Worm (Caenorhabditis elegans): Measurements from ENCODE around the gene kin-36.

The kin-36 gene

ce11 chrIV:4640941-4641340, 37.9 kb upstream of the kin-36 start:
- TF ChIP-seq nhr-25 (tag; optimal IDR thresholded peaks at IDR 0.05; ENCODE audit: borderline replicate concordance, insufficient read depth) (peak; percentile 56), nhr-28 (tag; optimal IDR thresholded peaks at IDR 0.05) (peak; percentile 63), hlh-11 (tag; optimal IDR thresholded peaks at IDR 0.05) (no peak)

ce11 chrIV:4643577-4643976, 35.2 kb upstream of the kin-36 start:
- no peak for TF ChIP-seq nhr-25 (tag; optimal IDR thresholded peaks at IDR 0.05; ENCODE audit: borderline replicate concordance, insufficient read depth)
- TF ChIP-seq tra-1 (GFP tag; IDR thresholded peaks at IDR 0.05): no peak
- no peak for TF ChIP-seq spr-1 (tag; optimal IDR thresholded peaks at IDR 0.05)
- no peak for TF ChIP-seq vab-7 (GFP tag; IDR thresholded peaks at IDR 0.05)
- no peak for TF ChIP-seq madf-5 (GFP tag; IDR thresholded peaks at IDR 0.05)
- no peak for TF ChIP-seq zip-11 (GFP tag; IDR thresholded peaks at IDR 0.05)
- no peak for TF ChIP-seq egl-27 (tag; optimal IDR thresholded peaks at IDR 0.05)
- no peak for TF ChIP-seq madf-9 (GFP tag; conservative IDR thresholded peaks at IDR 0.05)
- no peak for TF ChIP-seq ces-1 (GFP tag; optimal IDR thresholded peaks at IDR 0.05)
- no peak for TF ChIP-seq Y75B8A.6 (GFP tag; IDR thresholded peaks at IDR 0.05)

DNA sequence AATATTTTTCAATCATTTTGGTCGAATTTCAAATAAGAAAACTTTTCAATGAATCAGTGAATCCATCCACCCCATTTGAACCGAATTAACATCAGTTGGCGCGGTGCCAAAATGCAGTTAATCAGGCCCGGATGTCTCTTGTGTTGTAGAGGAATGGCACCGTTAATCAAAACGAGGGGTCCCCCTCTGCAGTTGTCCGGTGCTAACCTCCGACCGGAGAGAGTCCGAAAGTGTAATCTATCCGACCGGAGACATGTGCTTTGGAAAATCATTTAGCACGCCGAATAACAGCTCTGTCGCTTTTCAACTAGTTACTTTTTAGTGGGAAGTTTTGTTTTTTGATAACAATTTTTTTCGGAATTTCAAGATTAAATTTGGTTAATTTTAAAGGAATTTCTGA, 33.6 kb upstream of the kin-36 start:
- TF ChIP-seq madf-9 (GFP tag; conservative IDR thresholded peaks at IDR 0.05): no peak
- peak; percentile 41 for TF ChIP-seq aha-1 (tag)

- TF ChIP-seq daf-16 (GFP tag; optimal IDR thresholded peaks at IDR 0.05) (no peak), daf-16 (tag; optimal IDR thresholded peaks at IDR 0.05) (no peak), nhr-237 (tag; optimal IDR thresholded peaks at IDR 0.05) (no peak), T26A8.4 (GFP tag; IDR thresholded peaks at IDR 0.05) (no peak), vab-7 (GFP tag; IDR thresholded peaks at IDR 0.05) (no peak), attf-4 (tag; optimal IDR thresholded peaks at IDR 0.05) (no peak), zag-1 (tag; optimal IDR thresholded peaks at IDR 0.05) (no peak), zip-2 (tag; optimal IDR thresholded peaks at IDR 0.05) (no peak), madf-9 (GFP tag; conservative IDR thresholded peaks at IDR 0.05) (no peak), R02D3.7 (tag; optimal IDR thresholded peaks at IDR 0.05) (no peak), ZK546.5 (tag; optimal IDR thresholded peaks at IDR 0.05) (no peak), F49E8.2 (tag; optimal IDR thresholded peaks at IDR 0.05; ENCODE audit: borderline replicate concordance) (no peak), ceh-32 (tag; optimal IDR thresholded peaks at IDR 0.05; ENCODE audit: poor library complexity) (no peak), lin-13 (GFP tag; optimal IDR thresholded peaks at IDR 0.05) (no peak), fos-1 (tag; optimal IDR thresholded peaks at IDR 0.05) (no peak), rbr-2 (tag; optimal IDR thresholded peaks at IDR 0.05) (no peak), mxl-2 (GFP tag; conservative IDR thresholded peaks at IDR 0.05) (no peak), nhr-41 (GFP tag; IDR thresholded peaks at IDR 0.05) (no peak)
Measured at ce11 chrIV:4647385-4647784, 31.4 kb upstream of the kin-36 start, which contains the start of gene F29B9.8. Gene F29B9.8 (plus strand): TSS chrIV:4647685.

- TF ChIP-seq nhr-76 (tag; optimal IDR thresholded peaks at IDR 0.05) (no peak), unc-62 (GFP tag; optimal IDR thresholded peaks at IDR 0.05 in 1 of 2) (peak in 1 of 2 experiments; percentile 11), unc-62 (tag; optimal IDR thresholded peaks at IDR 0.05) (no peak)
Measured at ce11 chrIV:4649460-4649859, 29.4 kb upstream of the kin-36 start, which contains the start of gene F29B9.7. Gene F29B9.7 (plus strand): TSS chrIV:4649760.

DNA sequence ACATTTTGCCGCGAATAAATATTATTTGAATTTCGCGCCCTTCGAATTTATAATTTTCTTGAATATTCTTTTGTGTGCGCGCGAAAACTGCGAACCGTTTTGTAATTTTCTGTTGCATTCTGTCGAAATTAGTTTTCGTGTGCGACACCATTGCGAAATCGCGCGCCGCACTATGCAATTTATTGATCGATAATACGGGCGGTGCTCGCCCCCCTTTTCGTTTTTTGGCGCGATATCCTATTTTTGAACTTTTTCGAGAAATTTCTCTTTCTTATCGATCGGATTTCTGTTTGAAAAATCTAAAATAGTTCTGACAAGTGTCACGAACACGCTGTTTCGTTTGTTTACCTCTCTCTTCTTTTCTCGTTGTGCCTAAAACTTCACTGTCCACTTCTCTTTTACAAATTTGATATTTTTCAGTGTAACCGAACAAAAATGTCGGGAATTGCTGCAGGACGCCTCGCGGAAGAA, 28.2 kb upstream of the kin-36 start, which contains the start of gene ubc-9:
Gene ubc-9, plus strand, starts transcription at position 421 of the 471 bp plus-strand sequence.
- no peak for TF ChIP-seq daf-8 (GFP tag; IDR thresholded peaks at IDR 0.05)
- peak; percentile 80 for TF ChIP-seq hmg-1.1 (GFP tag; IDR thresholded peaks at IDR 0.05)
- no peak for TF ChIP-seq gei-8 (GFP tag; optimal IDR thresholded peaks at IDR 0.05)
- TF ChIP-seq tag-97 (GFP tag; IDR thresholded peaks at IDR 0.05): no peak
- no peak for TF ChIP-seq ceh-62 (tag; optimal IDR thresholded peaks at IDR 0.05)
- peak; percentile 90 for TF ChIP-seq mes-2 (tag; optimal IDR thresholded peaks at IDR 0.05; ENCODE audit: poor library complexity, severe bottlenecking)
- no peak for TF ChIP-seq F26F4.8 (GFP tag; conservative IDR thresholded peaks at IDR 0.05)
- TF ChIP-seq hlh-11 (tag; optimal IDR thresholded peaks at IDR 0.05): peak; percentile 74
- TF ChIP-seq T26A8.4 (GFP tag; IDR thresholded peaks at IDR 0.05): peak; percentile 61; the same call in 1 of the 2 replicates
- TF ChIP-seq mdl-1 (tag; optimal IDR thresholded peaks at IDR 0.05): no peak
- TF ChIP-seq duxl-1 (tag; optimal IDR thresholded peaks at IDR 0.05; ENCODE audit: poor library complexity): peak; percentile 31
- peak in 1 of 2 experiments; percentile 75 for TF ChIP-seq hif-1 (tag; optimal IDR thresholded peaks at IDR 0.05)
- 0 out of 2 replicates have a peak, but pooled peaks have one; percentile 13 for TF ChIP-seq lin-1 (GFP tag; IDR thresholded peaks at IDR 0.05)
